Worm (Caenorhabditis elegans) whole organism, late embryonic: Measurements from ENCODE around the gene acs-22.

Experiments used
- C08G9.2 ChIP-seq: sonication (generic microtip); optimal IDR thresholded peaks from 2 replicates; lab custom pipeline; 2016; ENCODE audit warnings: mild to moderate bottlenecking, missing genetic modification characterization, moderate library complexity, missing compliant biosample characterization
- K09A11.1 ChIP-seq: sonication (generic microtip); optimal IDR thresholded peaks from 2 replicates; lab custom pipeline; 2017; ENCODE audit warnings: antibody characterized with exemption, mild to moderate bottlenecking, missing genetic modification characterization, missing compliant biosample characterization; ENCODE audit not compliant: insufficient read depth
- T23F11.4 ChIP-seq: fragments of 200-800 bp; sonication (Bioruptor generic); optimal IDR thresholded peaks from 2 replicates; lab custom pipeline; 2018; ENCODE audit warnings: mild to moderate bottlenecking, missing genetic modification characterization, missing compliant biosample characterization
- Y22D7AL.16 ChIP-seq: sonication (generic microtip); optimal IDR thresholded peaks from 2 replicates; lab custom pipeline; 2016; ENCODE audit warnings: missing genetic modification characterization, missing compliant biosample characterization
- ceh-14 ChIP-seq: sonication (generic microtip); optimal IDR thresholded peaks from 2 replicates; lab custom pipeline; 2016; ENCODE audit warnings: missing genotype, missing genetic modification characterization, missing compliant biosample characterization
- ceh-18 ChIP-seq: sonication (generic microtip); optimal IDR thresholded peaks from 2 replicates; lab custom pipeline; 2016; ENCODE audit warnings: missing genetic modification characterization, missing compliant biosample characterization
- ceh-2 ChIP-seq: sonication (generic microtip); optimal IDR thresholded peaks from 2 replicates; lab custom pipeline; 2016; ENCODE audit warnings: missing genotype, missing genetic modification characterization, missing compliant biosample characterization
- ceh-22 ChIP-seq: sonication (generic microtip); optimal IDR thresholded peaks from 2 replicates; lab custom pipeline; 2017; ENCODE audit warnings: missing biosample characterization, missing genetic modification characterization
- ceh-24 ChIP-seq: sonication (generic microtip); optimal IDR thresholded peaks from 2 replicates; lab custom pipeline; 2016; ENCODE audit warnings: mild to moderate bottlenecking, missing genetic modification characterization, missing compliant biosample characterization
- ceh-45 ChIP-seq: fragments of 200-800 bp; sonication (Bioruptor generic); IDR thresholded peaks from 2 replicates; pipeline ENCODE4 v1.3.6; 2022; ENCODE audit warnings: missing genetic modification reagents, missing genetic modification characterization, missing compliant biosample characterization
- ceh-48 ChIP-seq: sonication (generic microtip); optimal IDR thresholded peaks from 2 replicates; lab custom pipeline; 2016; ENCODE audit warnings: missing genetic modification characterization, inconsistent platforms, missing compliant biosample characterization
- ceh-6 ChIP-seq: fragments of 200-800 bp; sonication (Bioruptor generic); optimal IDR thresholded peaks from 2 replicates; lab custom pipeline; 2018; ENCODE audit warnings: mild to moderate bottlenecking, missing genetic modification characterization, missing compliant biosample characterization
- ceh-9 ChIP-seq: sonication (generic microtip); optimal IDR thresholded peaks from 2 replicates; lab custom pipeline; 2016; ENCODE audit warnings: mild to moderate bottlenecking, missing genetic modification characterization, inconsistent platforms, missing compliant biosample characterization
- che-1 ChIP-seq: sonication (generic microtip); optimal IDR thresholded peaks from 2 replicates; lab custom pipeline; 2016; ENCODE audit warnings: mild to moderate bottlenecking, missing genetic modification characterization, missing compliant biosample characterization
- dmd-4 ChIP-seq: sonication (generic microtip); optimal IDR thresholded peaks from 2 replicates; lab custom pipeline; 2016; ENCODE audit warnings: borderline replicate concordance, missing genetic modification characterization, missing compliant biosample characterization
- dve-1 ChIP-seq: sonication (generic microtip); optimal IDR thresholded peaks from 2 replicates; lab custom pipeline; 2017; ENCODE audit warnings: antibody characterized with exemption, mild to moderate bottlenecking, missing genetic modification characterization, missing compliant biosample characterization
- hlh-6 ChIP-seq: sonication (generic microtip); optimal IDR thresholded peaks from 2 replicates; lab custom pipeline; 2016; ENCODE audit warnings: missing genotype, missing genetic modification characterization, missing compliant biosample characterization
- hlh-8 ChIP-seq: sonication (generic microtip); optimal IDR thresholded peaks from 2 replicates; lab custom pipeline; 2016; ENCODE audit warnings: missing genotype, missing genetic modification characterization, missing compliant biosample characterization
- lim-6 ChIP-seq: sonication (generic microtip); optimal IDR thresholded peaks from 2 replicates; lab custom pipeline; 2016; ENCODE audit warnings: missing genetic modification characterization, missing compliant biosample characterization
- lin-11 ChIP-seq: fragments of 200-800 bp; sonication (Bioruptor generic); optimal IDR thresholded peaks from 2 replicates; lab custom pipeline; 2018; ENCODE audit warnings: mild to moderate bottlenecking, missing genetic modification characterization, missing compliant biosample characterization
- madf-2 ChIP-seq: sonication (generic microtip); optimal IDR thresholded peaks from 2 replicates; lab custom pipeline; 2017; ENCODE audit warnings: missing genetic modification characterization, missing compliant biosample characterization
- mec-3 ChIP-seq: sonication (generic microtip); optimal IDR thresholded peaks from 2 replicates; lab custom pipeline; 2016; ENCODE audit warnings: borderline replicate concordance, missing genetic modification characterization, missing compliant biosample characterization
- nfya-1 ChIP-seq: sonication (generic microtip); optimal IDR thresholded peaks from 2 replicates; lab custom pipeline; 2017; ENCODE audit warnings: missing genetic modification characterization, mild to moderate bottlenecking, missing compliant biosample characterization, antibody characterized with exemption, moderate library complexity
- nhr-11 ChIP-seq: fragments of 150-350 bp; optimal IDR thresholded peaks from 2 replicates; lab custom pipeline; 2014; ENCODE audit warnings: missing biosample characterization, missing genetic modification characterization
- npax-4 ChIP-seq: sonication (generic microtip); optimal IDR thresholded peaks from 2 replicates; lab custom pipeline; 2016; ENCODE audit warnings: missing genetic modification characterization, missing compliant biosample characterization
- odd-2 ChIP-seq: sonication (generic microtip); optimal IDR thresholded peaks from 2 replicates; lab custom pipeline; 2017; ENCODE audit warnings: antibody characterized with exemption, mild to moderate bottlenecking, missing genetic modification characterization, missing compliant biosample characterization
- pag-3 ChIP-seq: sonication (generic microtip); optimal IDR thresholded peaks from 2 replicates; lab custom pipeline; 2016; ENCODE audit warnings: missing compliant biosample characterization, missing genetic modification characterization, borderline replicate concordance
- pat-9 ChIP-seq: fragments of 200-800 bp; sonication (Bioruptor generic); optimal IDR thresholded peaks from 2 replicates; lab custom pipeline; 2018; ENCODE audit warnings: mild to moderate bottlenecking, missing genetic modification characterization, moderate library complexity, missing compliant biosample characterization
- pax-1 ChIP-seq: fragments of 150-350 bp; optimal IDR thresholded peaks from 2 replicates; lab custom pipeline; 2014; ENCODE audit warnings: missing biosample characterization, missing genetic modification characterization
- pha-2 ChIP-seq: sonication (generic microtip); optimal IDR thresholded peaks from 2 replicates; lab custom pipeline; 2017; ENCODE audit warnings: mild to moderate bottlenecking, missing genetic modification characterization, missing compliant biosample characterization
- pha-4 ChIP-seq: fragments of 150-350 bp; optimal IDR thresholded peaks from 2 replicates; lab custom pipeline; 2018; ENCODE audit warnings: missing biosample characterization, missing genetic modification reagents, missing genetic modification characterization
- pqm-1 ChIP-seq: sonication (generic microtip); optimal IDR thresholded peaks from 2 replicates; lab custom pipeline; 2016; ENCODE audit warnings: missing genetic modification characterization, missing compliant biosample characterization
- ref-2 ChIP-seq: sonication (generic microtip); optimal IDR thresholded peaks from 2 replicates; lab custom pipeline; 2016; ENCODE audit warnings: missing genetic modification characterization, missing compliant biosample characterization
- sdc-2 ChIP-seq: sonication (generic microtip); optimal IDR thresholded peaks from 2 replicates; lab custom pipeline; 2016; ENCODE audit warnings: missing genotype, missing genetic modification characterization, missing compliant biosample characterization
- sox-2 ChIP-seq: fragments of 200-800 bp; sonication (Bioruptor generic); IDR thresholded peaks from 2 replicates; pipeline ENCODE4 v1.3.6; 2022; ENCODE audit warnings: missing genetic modification reagents, missing genetic modification characterization, missing compliant biosample characterization
- sox-4 ChIP-seq: sonication (generic microtip); optimal IDR thresholded peaks from 2 replicates; lab custom pipeline; 2017; ENCODE audit warnings: mild to moderate bottlenecking, missing genetic modification characterization, inconsistent platforms, missing compliant biosample characterization
- syd-9 ChIP-seq: sonication (generic microtip); optimal IDR thresholded peaks from 2 replicates; lab custom pipeline; 2016; ENCODE audit warnings: mild to moderate bottlenecking, missing genetic modification characterization, moderate library complexity, missing compliant biosample characterization
- tbx-7 ChIP-seq: sonication (generic microtip); optimal IDR thresholded peaks from 2 replicates; lab custom pipeline; 2016; ENCODE audit warnings: missing genotype, missing genetic modification characterization, missing compliant biosample characterization
- ttx-3 ChIP-seq: sonication (generic microtip); optimal IDR thresholded peaks from 2 replicates; lab custom pipeline; 2016; ENCODE audit warnings: missing genetic modification reagents, missing genetic modification characterization, missing compliant biosample characterization
- unc-3 ChIP-seq, 2 experiments: fragments of 200-800 bp in 1 of 2; sonication (Bioruptor generic) in 1 of 2; sonication (generic microtip) in 1 of 2; conservative IDR thresholded peaks in 1 of 2; optimal IDR thresholded peaks in 1 of 2; 2 replicates each; pipeline versions ENCODE4 v1.3.6 to Lab custom; 2016 to 2022; ENCODE audit warnings: missing compliant biosample characterization in 2 of 2, missing genetic modification characterization in 2 of 2, missing genetic modification reagents in 1 of 2
- unc-55 ChIP-seq: sonication (generic microtip); optimal IDR thresholded peaks from 2 replicates; lab custom pipeline; 2017; ENCODE audit warnings: missing biosample characterization, missing genetic modification reagents, missing genetic modification characterization
- unc-86 ChIP-seq: sonication (generic microtip); optimal IDR thresholded peaks from 2 replicates; lab custom pipeline; 2016; ENCODE audit warnings: missing genetic modification characterization, missing compliant biosample characterization
- zip-5 ChIP-seq: sonication (generic microtip); optimal IDR thresholded peaks from 2 replicates; lab custom pipeline; 2016; ENCODE audit warnings: missing genetic modification characterization, missing compliant biosample characterization
- ztf-16 ChIP-seq: sonication (generic microtip); optimal IDR thresholded peaks from 2 replicates; lab custom pipeline; 2017; ENCODE audit warnings: missing genetic modification characterization, missing compliant biosample characterization

Gene acs-22

ce11 chrX:8971461-8971860, 40.5 kb downstream of the acs-22 start (continued):
- no peak for TF ChIP-seq pax-1 (tag; lab: Kevin White, UChicago)
- no peak for TF ChIP-seq nfya-1 (tag; lab: Kevin White, UChicago)
- TF ChIP-seq ceh-14 (tag; lab: Kevin White, UChicago): peak; percentile 34
- TF ChIP-seq lin-11 (tag; lab: Kevin White, UChicago): peak; percentile 39
- TF ChIP-seq ceh-45 (GFP tag; lab: Robert Waterston, UW): no peak
- no peak for TF ChIP-seq dmd-4 (tag; lab: Kevin White, UChicago)
- peak; percentile 39 for TF ChIP-seq Y22D7AL.16 (tag; lab: Kevin White, UChicago)
- no peak for TF ChIP-seq ceh-22
- no peak for TF ChIP-seq K09A11.1
- TF ChIP-seq unc-55 (GFP tag; lab: Kevin White, UChicago): no peak
- no peak for TF ChIP-seq ceh-9 (tag; lab: Kevin White, UChicago)
- no peak for TF ChIP-seq tbx-7 (tag; lab: Kevin White, UChicago)
- TF ChIP-seq ttx-3 (tag; lab: Kevin White, UChicago): peak; percentile 35
- no peak for TF ChIP-seq sox-4 (tag; lab: Kevin White, UChicago)
- peak; percentile 31 for TF ChIP-seq npax-4 (tag; lab: Kevin White, UChicago)
- TF ChIP-seq lim-6 (tag; lab: Kevin White, UChicago): no peak
- peak; percentile 3 for TF ChIP-seq C08G9.2 (tag; lab: Kevin White, UChicago)
- TF ChIP-seq ceh-24 (tag; lab: Kevin White, UChicago): peak; percentile 29
- no peak for TF ChIP-seq ceh-48 (tag; lab: Kevin White, UChicago)
- TF ChIP-seq nhr-11: no peak
- no peak for TF ChIP-seq pat-9 (tag; lab: Kevin White, UChicago)
- TF ChIP-seq hlh-6 (tag; lab: Kevin White, UChicago): no peak
- TF ChIP-seq che-1: peak; percentile 37
- TF ChIP-seq ztf-16: peak; percentile 27
- TF ChIP-seq dve-1 (tag; lab: Kevin White, UChicago): peak; percentile 22
- TF ChIP-seq pag-3 (tag; lab: Kevin White, UChicago): no peak
- TF ChIP-seq ceh-6 (GFP tag; lab: Kevin White, UChicago): peak; percentile 51
- peak; percentile 21 for TF ChIP-seq ceh-18 (tag; lab: Kevin White, UChicago)
- TF ChIP-seq sox-2: no peak
- TF ChIP-seq madf-2: peak; percentile 1
- no peak for TF ChIP-seq pqm-1 (tag; lab: Kevin White, UChicago)
- peak; percentile 5 for TF ChIP-seq unc-86 (tag; lab: Kevin White, UChicago)
- TF ChIP-seq mec-3: no peak
- TF ChIP-seq pha-4 (tag; lab: Kevin White, UChicago): no peak
- no peak for TF ChIP-seq ref-2 (tag; lab: Kevin White, UChicago)
- no peak for TF ChIP-seq syd-9 (tag; lab: Kevin White, UChicago)

- TF ChIP-seq odd-2 (tag; lab: Kevin White, UChicago): no peak
- TF ChIP-seq zip-5 (tag; lab: Kevin White, UChicago): no peak
- no peak for TF ChIP-seq unc-3 (GFP tag; conservative IDR thresholded peaks at IDR 0.05; lab: Robert Waterston, UW)
- TF ChIP-seq unc-3 (tag; optimal IDR thresholded peaks at IDR 0.05; lab: Kevin White, UChicago): no peak
- TF ChIP-seq sdc-2 (tag; lab: Kevin White, UChicago): no peak
- no peak for TF ChIP-seq T23F11.4 (GFP tag; lab: Kevin White, UChicago)
- TF ChIP-seq unc-86 (tag; lab: Kevin White, UChicago): no peak
- no peak for TF ChIP-seq ceh-2 (tag; lab: Kevin White, UChicago)
- TF ChIP-seq pha-2 (tag; lab: Kevin White, UChicago): no peak
- no peak for TF ChIP-seq dmd-4 (tag; lab: Kevin White, UChicago)
- TF ChIP-seq pha-4 (tag; lab: Kevin White, UChicago): no peak
- no peak for TF ChIP-seq hlh-8
These were observed 49.7 kb downstream of the acs-22 start, which contains the start of gene nmur-1 for ce11 chrX:8980676-8981075. TSS of gene nmur-1 (plus strand) at chrX:8980976.
